Worm (Caenorhabditis elegans) whole organism, L3 larva: ENCODE measurements around the gene old-1.

Experiments
- ZK546.5 ChIP-seq: sonication (generic microtip); optimal IDR thresholded peaks from 2 replicates; lab custom pipeline; 2017; ENCODE audit warnings: missing biosample characterization, missing genetic modification characterization
- ama-1 ChIP-seq: fragments of 150-350 bp; optimal IDR thresholded peaks from 2 replicates; lab custom pipeline; 2018
- ceh-16 ChIP-seq: sonication (generic microtip); optimal IDR thresholded peaks from 2 replicates; lab custom pipeline; 2017; ENCODE audit warnings: missing biosample characterization, missing genetic modification characterization
- ceh-82 ChIP-seq: fragments of 150-350 bp; optimal IDR thresholded peaks from 2 replicates; lab custom pipeline; 2014; ENCODE audit warnings: missing biosample characterization, missing genetic modification characterization
- ceh-9 ChIP-seq: sonication (generic microtip); optimal IDR thresholded peaks from 2 replicates; lab custom pipeline; 2018; ENCODE audit warnings: missing biosample characterization, missing genetic modification characterization
- daf-12 ChIP-seq: fragments of 150-350 bp; optimal IDR thresholded peaks from 2 replicates; lab custom pipeline; 2014; ENCODE audit warnings: missing biosample characterization, missing genetic modification reagents, missing genetic modification characterization
- egl-27 ChIP-seq: sonication (generic microtip); optimal IDR thresholded peaks from 4 replicates; lab custom pipeline; 2017; ENCODE audit warnings: missing biosample characterization, missing genetic modification reagents, missing genetic modification characterization
- egl-5 ChIP-seq: fragments of 150-350 bp; optimal IDR thresholded peaks from 2 replicates; lab custom pipeline; 2017; ENCODE audit warnings: missing biosample characterization, missing genetic modification reagents, missing genetic modification characterization, inconsistent platforms
- elt-2 ChIP-seq: sonication (generic microtip); optimal IDR thresholded peaks from 2 replicates; lab custom pipeline; 2016; ENCODE audit warnings: missing genetic modification reagents, mild to moderate bottlenecking, missing genetic modification characterization, missing compliant biosample characterization
- elt-3 ChIP-seq, 3 experiments: fragments of 150-350 bp in 1 of 3; sonication (generic microtip) in 2 of 3; optimal IDR thresholded peaks; 2 replicates in 2 of 3; 4 replicates in 1 of 3; lab custom pipeline; 2014 to 2017; ENCODE audit warnings: missing biosample characterization in 3 of 3, missing genetic modification characterization in 3 of 3
- eor-1 ChIP-seq, 2 experiments: fragments of 150-350 bp; optimal IDR thresholded peaks; 2 replicates each; lab custom pipeline; 2014 to 2018; ENCODE audit warnings: missing biosample characterization in 2 of 2, missing genetic modification characterization in 2 of 2
- fkh-2 ChIP-seq: fragments of 150-350 bp; optimal IDR thresholded peaks from 2 replicates; lab custom pipeline; 2014; ENCODE audit warnings: missing biosample characterization, missing genetic modification reagents, missing genetic modification characterization
- fos-1 ChIP-seq: fragments of 150-350 bp; optimal IDR thresholded peaks from 2 replicates; lab custom pipeline; 2014; ENCODE audit warnings: missing biosample characterization, missing genetic modification characterization
- hmg-11 ChIP-seq: sonication (generic microtip); optimal IDR thresholded peaks from 2 replicates; lab custom pipeline; 2016; ENCODE audit warnings: missing genetic modification characterization, missing compliant biosample characterization
- lin-15B ChIP-seq: fragments of 150-350 bp; optimal IDR thresholded peaks from 2 replicates; lab custom pipeline; 2014; ENCODE audit warnings: missing biosample characterization, missing genetic modification characterization
- lin-39 ChIP-seq: fragments of 150-350 bp; optimal IDR thresholded peaks from 2 replicates; lab custom pipeline; 2018; ENCODE audit warnings: missing biosample characterization, missing genetic modification reagents, missing genetic modification characterization
- lsy-12 ChIP-seq: sonication (generic microtip); optimal IDR thresholded peaks from 2 replicates; lab custom pipeline; 2016; ENCODE audit warnings: mild to moderate bottlenecking, missing genetic modification characterization, missing compliant biosample characterization
- mdl-1 ChIP-seq: fragments of 150-350 bp; optimal IDR thresholded peaks from 2 replicates; lab custom pipeline; 2014; ENCODE audit warnings: missing biosample characterization, missing genetic modification characterization
- mml-1 ChIP-seq: fragments of 150-350 bp; sonication (generic microtip); optimal IDR thresholded peaks from 3 replicates; lab custom pipeline; 2014; ENCODE audit warnings: missing biosample characterization, missing genetic modification characterization
- nfya-1 ChIP-seq: sonication (generic microtip); optimal IDR thresholded peaks from 2 replicates; lab custom pipeline; 2017; ENCODE audit warnings: missing genetic modification characterization, mild to moderate bottlenecking, missing compliant biosample characterization, antibody characterized with exemption, moderate library complexity; ENCODE audit not compliant: insufficient read depth
- nhr-11 ChIP-seq: fragments of 150-350 bp; optimal IDR thresholded peaks from 2 replicates; lab custom pipeline; 2014; ENCODE audit warnings: missing biosample characterization, missing genetic modification characterization
- nhr-12 ChIP-seq: fragments of 150-350 bp; optimal IDR thresholded peaks from 2 replicates; lab custom pipeline; 2014; ENCODE audit warnings: missing biosample characterization, missing genetic modification characterization
- nhr-237 ChIP-seq: fragments of 150-350 bp; optimal IDR thresholded peaks from 2 replicates; lab custom pipeline; 2014; ENCODE audit warnings: missing biosample characterization, missing genetic modification characterization
- nhr-28 ChIP-seq: fragments of 150-350 bp; optimal IDR thresholded peaks from 2 replicates; lab custom pipeline; 2014; ENCODE audit warnings: missing biosample characterization, missing genetic modification characterization
- nhr-67 ChIP-seq: fragments of 150-350 bp; optimal IDR thresholded peaks from 2 replicates; lab custom pipeline; 2014; ENCODE audit warnings: missing biosample characterization, missing genetic modification characterization
- nhr-76 ChIP-seq: fragments of 150-350 bp; sonication (generic microtip); optimal IDR thresholded peaks from 5 replicates; lab custom pipeline; 2014; ENCODE audit warnings: missing biosample characterization, missing genetic modification characterization
- pha-4 ChIP-seq: fragments of 150-350 bp; optimal IDR thresholded peaks from 2 replicates; lab custom pipeline; 2014; ENCODE audit warnings: missing biosample characterization, missing genetic modification reagents, missing genetic modification characterization
- pqm-1 ChIP-seq: fragments of 150-350 bp; optimal IDR thresholded peaks from 2 replicates; lab custom pipeline; 2017; ENCODE audit warnings: missing biosample characterization, missing genetic modification characterization, inconsistent platforms
- sea-2 ChIP-seq: fragments of 150-350 bp; sonication (generic microtip); optimal IDR thresholded peaks from 4 replicates; lab custom pipeline; 2014; ENCODE audit warnings: missing biosample characterization, missing genetic modification reagents, missing genetic modification characterization
- skn-1 ChIP-seq: fragments of 150-350 bp; optimal IDR thresholded peaks from 2 replicates; lab custom pipeline; 2014; ENCODE audit warnings: missing biosample characterization, missing genetic modification characterization
- snpc-4 ChIP-seq: fragments of 150-350 bp; optimal IDR thresholded peaks from 2 replicates; lab custom pipeline; 2014; ENCODE audit warnings: missing biosample characterization, missing genetic modification characterization
- tbx-2 ChIP-seq: sonication (generic microtip); optimal IDR thresholded peaks from 2 replicates; lab custom pipeline; 2016; ENCODE audit warnings: mild to moderate bottlenecking, missing genetic modification characterization, missing compliant biosample characterization
- unc-39 ChIP-seq: sonication (generic microtip); optimal IDR thresholded peaks from 4 replicates; lab custom pipeline; 2017; ENCODE audit warnings: missing biosample characterization, missing genetic modification characterization
- unc-62 ChIP-seq: fragments of 150-350 bp; sonication (generic microtip); optimal IDR thresholded peaks from 4 replicates; lab custom pipeline; 2014; ENCODE audit warnings: missing biosample characterization, missing genetic modification reagents, missing genetic modification characterization
- zag-1 ChIP-seq: fragments of 150-350 bp; optimal IDR thresholded peaks from 2 replicates; lab custom pipeline; 2014; ENCODE audit warnings: missing biosample characterization, missing genetic modification characterization

Gene old-1

DNA sequence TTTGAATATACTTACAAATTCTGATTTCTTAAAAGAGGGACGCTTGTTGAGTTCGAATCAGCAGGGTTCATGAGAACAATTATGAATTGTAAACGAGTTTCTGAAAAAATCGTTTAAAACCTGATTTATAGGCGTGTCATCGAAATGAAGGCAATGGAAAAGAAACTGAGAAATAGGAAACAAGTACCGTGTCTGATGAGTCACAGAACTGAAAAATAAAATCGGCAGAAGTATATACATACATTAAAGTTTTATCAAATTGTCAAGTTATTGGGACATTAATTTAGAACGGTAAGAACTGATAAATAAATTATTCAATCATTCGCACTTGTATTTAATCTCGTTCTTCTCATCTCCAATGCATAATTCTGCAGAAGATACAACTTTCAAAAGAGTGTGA is 23.3 kb downstream of the old-1 start, which contains the start of gene chil-9:
chil-9 (minus strand) TSS at position 101 of the 400 bp plus-strand sequence.
- TF ChIP-seq mdl-1 (tag; lab: Kevin White, UChicago) = no peak
- no peak for TF ChIP-seq fkh-2
- TF ChIP-seq fos-1 = no peak
- no peak for TF ChIP-seq daf-12 (tag; lab: Kevin White, UChicago)
- no peak for TF ChIP-seq ceh-82
- TF ChIP-seq sea-2 = no peak
- no peak for TF ChIP-seq nhr-237 (tag; lab: Kevin White, UChicago)
- no peak for TF ChIP-seq nhr-12
- TF ChIP-seq nhr-28 = no peak
- TF ChIP-seq pqm-1 = no peak
- no peak for TF ChIP-seq elt-2 (tag; lab: Kevin White, UChicago)
- TF ChIP-seq egl-5 (tag; lab: Kevin White, UChicago) = no peak
- TF ChIP-seq eor-1 (tag; optimal IDR thresholded peaks at IDR 0.05; lab: Kevin White, UChicago) = no peak
- TF ChIP-seq lin-15B (tag; lab: Kevin White, UChicago) = no peak
- TF ChIP-seq hmg-11 (tag; lab: Kevin White, UChicago) = no peak
- TF ChIP-seq, all 47 proteins: peak for 0

DNA sequence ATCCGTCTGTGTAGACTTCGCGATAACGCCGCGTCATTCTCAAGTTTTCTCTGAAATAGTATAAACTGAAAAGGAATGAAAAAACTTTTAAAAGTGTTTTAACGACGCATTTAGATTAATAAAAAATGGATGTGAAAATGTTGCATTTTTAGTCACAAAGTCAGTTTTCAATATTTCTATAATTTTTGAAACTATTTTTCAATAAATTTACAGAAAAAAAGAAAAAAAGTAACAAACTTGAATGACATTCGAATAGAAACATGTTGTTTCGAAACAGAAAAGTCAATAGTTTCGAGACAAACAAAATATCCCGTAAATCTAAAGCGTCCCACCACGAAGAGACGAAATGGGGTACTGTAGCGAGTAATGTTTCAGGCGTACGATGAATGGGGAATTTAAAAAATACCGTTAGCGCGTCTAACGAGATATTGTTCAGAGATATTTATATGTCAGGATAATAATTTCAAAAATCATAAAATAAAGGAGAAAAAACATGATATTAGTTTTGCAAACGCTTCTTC is 26.5 kb downstream of the old-1 start, which contains the start of gene rnh-1.2:
rnh-1.2 (minus strand) TSS at position 51 of the 521 bp plus-strand sequence.
- no peak for TF ChIP-seq lsy-12 (tag; lab: Kevin White, UChicago)
- TF ChIP-seq ceh-16 (tag; lab: Kevin White, UChicago) = no peak
- no peak for TF ChIP-seq lin-15B (tag; lab: Kevin White, UChicago)
- TF ChIP-seq nfya-1 (tag; lab: Kevin White, UChicago) = no peak
- no peak for TF ChIP-seq elt-3 (tag; optimal IDR thresholded peaks at IDR 0.05; lab: Kevin White, UChicago)
- no peak for TF ChIP-seq elt-2 (tag; lab: Kevin White, UChicago)
- no peak for TF ChIP-seq nhr-67 (tag; lab: Kevin White, UChicago)
- TF ChIP-seq ama-1 = no peak
- no peak for TF ChIP-seq unc-62 (GFP tag; lab: Kevin White, UChicago)
- no peak for TF ChIP-seq unc-39 (tag; lab: Kevin White, UChicago)
- TF ChIP-seq ZK546.5 (tag; lab: Kevin White, UChicago) = no peak
- TF ChIP-seq tbx-2 = no peak
- no peak for TF ChIP-seq egl-27 (tag; lab: Kevin White, UChicago)
- TF ChIP-seq mml-1 = no peak
- TF ChIP-seq nhr-11 (tag; lab: Kevin White, UChicago) = no peak
- TF ChIP-seq nhr-76 (tag; lab: Kevin White, UChicago) = no peak
- TF ChIP-seq hmg-11 (tag; lab: Kevin White, UChicago) = no peak
- TF ChIP-seq lin-39 = no peak
- no peak for TF ChIP-seq skn-1 (tag; lab: Kevin White, UChicago)

DNA sequence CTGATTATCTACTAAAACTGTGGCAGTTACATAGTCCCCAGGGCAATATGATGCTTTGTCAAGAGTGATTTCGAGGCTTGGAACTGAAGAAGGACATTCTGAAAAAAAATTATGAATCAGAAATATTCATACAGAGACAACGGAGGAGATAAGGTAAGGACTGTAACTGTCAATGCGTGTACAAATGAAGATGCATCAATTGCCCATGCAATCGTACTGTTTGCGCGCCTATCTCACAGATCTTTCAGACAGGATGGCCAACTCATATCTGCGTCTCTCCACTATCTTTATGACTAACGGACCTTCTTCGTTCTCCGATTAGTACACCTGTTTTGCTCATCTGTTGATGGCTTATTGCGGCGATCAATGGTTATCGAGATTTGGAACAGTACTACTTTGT is 28.2 kb downstream of the old-1 start, which contains the start of gene ZK938.11:
ZK938.11 (minus strand) TSS at position 101 of the 400 bp plus-strand sequence.
- TF ChIP-seq fos-1 (no peak), zag-1 (tag; lab: Kevin White, UChicago) (no peak), tbx-2 (no peak), ceh-9 (tag; lab: Kevin White, UChicago) (no peak), sea-2 (no peak), snpc-4 (tag; lab: Kevin White, UChicago) (no peak), ceh-16 (tag; lab: Kevin White, UChicago) (no peak)

DNA sequence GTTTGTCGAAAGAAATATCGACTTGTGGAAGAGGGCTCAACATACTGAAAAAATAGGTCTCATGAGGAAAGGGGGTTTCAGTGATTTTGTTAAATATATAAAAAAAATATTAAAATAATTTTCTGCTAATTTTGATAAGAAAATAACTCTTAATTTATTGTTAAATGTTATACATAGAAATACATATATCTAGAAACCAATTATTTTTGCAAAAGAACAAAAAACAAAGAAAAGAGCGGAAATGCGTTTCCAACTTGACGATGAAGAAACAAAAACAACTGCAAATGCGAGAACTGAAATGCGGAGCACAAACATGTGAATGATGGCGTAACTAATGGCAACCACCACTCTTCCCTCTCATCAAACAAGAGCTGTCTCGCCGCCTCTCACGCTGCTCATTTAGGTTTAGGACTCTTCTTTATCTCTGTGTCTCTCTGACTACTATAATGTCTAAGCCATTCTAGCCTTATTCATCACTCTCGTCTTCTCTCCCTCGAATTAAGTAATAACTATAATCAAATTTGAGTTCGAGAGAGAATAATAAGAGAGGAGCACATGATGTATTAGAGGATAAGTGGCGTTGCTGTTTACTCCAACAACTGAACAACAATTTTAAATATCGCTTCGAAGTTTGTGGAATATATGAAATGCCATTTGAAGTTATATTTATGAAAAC is 30.1 kb downstream of the old-1 start, which contains the start of gene arrd-4:
arrd-4 (minus strand) TSS at position 51 of the 676 bp plus-strand sequence.
- TF ChIP-seq lsy-12 (tag; lab: Kevin White, UChicago) (no peak), hmg-11 (tag; lab: Kevin White, UChicago) (no peak), pha-4 (tag; lab: Kevin White, UChicago) (no peak), nhr-11 (tag; lab: Kevin White, UChicago) (peak; percentile 86)
